Fruit fly (Drosophila melanogaster): ENCODE data around the gene CG11911.

The CG11911 gene

dm6 chr2L:309812-310431 is 11.1 kb downstream of the CG11911 start (continued):
- TF ChIP-seq Med (GFP tag): peak; percentile 46
- TF ChIP-seq Trl (optimal IDR thresholded peaks at IDR 0.05): peak; percentile 77 to 90
- TF ChIP-seq Trl (GFP tag; optimal IDR thresholded peaks at IDR 0.05): peak; percentile 9
- TF ChIP-seq Chrac-16 (GFP tag; optimal IDR thresholded peaks at IDR 0.05): no peak
- peak; percentile 61 for TF ChIP-seq abd-A (tag; optimal IDR thresholded peaks at IDR 0.05)
- no peak for TF ChIP-seq sr (GFP tag; IDR thresholded peaks at IDR 0.05)
- peak; percentile 57 for TF ChIP-seq CG13894 (tag; optimal IDR thresholded peaks at IDR 0.05)
- TF ChIP-seq otp (GFP tag; IDR thresholded peaks at IDR 0.05): peak; percentile 18; the same call in 1 of the 3 replicates
- TF ChIP-seq CG16779 (GFP tag; IDR thresholded peaks at IDR 0.05): 0 out of 2 replicates have a peak, but pooled peaks have one; percentile 22
- peak; percentile 5; the same call in 1 of the 2 replicates for TF ChIP-seq NFAT (GFP tag; IDR thresholded peaks at IDR 0.05)
- 0 out of 2 replicates have a peak, but pooled peaks have one; percentile 23 for TF ChIP-seq hbn (GFP tag; IDR thresholded peaks at IDR 0.05; ENCODE audit: partially characterized antibody)
- peak; percentile 64; the same call in 1 of the 4 replicates for TF ChIP-seq chinmo (GFP tag; IDR thresholded peaks at IDR 0.05; ENCODE audit: partially characterized antibody)
- TF ChIP-seq CG15514 (GFP tag; optimal IDR thresholded peaks at IDR 0.05): peak; percentile 22
- TF ChIP-seq YL-1 (GFP tag; optimal IDR thresholded peaks at IDR 0.05): no peak
- 0 out of 3 replicates have a peak, but pooled peaks have one; percentile 26 for TF ChIP-seq zen2 (GFP tag; IDR thresholded peaks at IDR 0.05; ENCODE audit: partially characterized antibody)
- peak; percentile 91 for TF ChIP-seq crol (GFP tag; IDR thresholded peaks at IDR 0.05)
- TF ChIP-seq sug (tag; optimal IDR thresholded peaks at IDR 0.05): peak; percentile 80
- TF ChIP-seq grn (GFP tag; optimal IDR thresholded peaks at IDR 0.05): no peak
- peak; percentile 28 for TF ChIP-seq CG10543 (GFP tag; optimal IDR thresholded peaks at IDR 0.05)
- peak; percentile 60; the same call in 2 of the 3 replicates for TF ChIP-seq CG34224 (GFP tag; IDR thresholded peaks at IDR 0.05; ENCODE audit: partially characterized antibody)
- peak; percentile 27; the same call in 1 of the 2 replicates for TF ChIP-seq Drgx (GFP tag; IDR thresholded peaks at IDR 0.05)
- no peak for TF ChIP-seq CG13624 (GFP tag; optimal IDR thresholded peaks at IDR 0.05)
- TF ChIP-seq insv (GFP tag; optimal IDR thresholded peaks at IDR 0.05): no peak
- peak; percentile 3 for TF ChIP-seq zfh2 (GFP tag; optimal IDR thresholded peaks at IDR 0.05)
- TF ChIP-seq gsb (GFP tag; IDR thresholded peaks at IDR 0.05): no peak

- TF ChIP-seq toy (GFP tag; IDR thresholded peaks at IDR 0.05): no peak
- TF ChIP-seq Rfx (GFP tag; IDR thresholded peaks at IDR 0.05): 0 out of 2 replicates have a peak, but pooled peaks have one; percentile 47
- no peak for TF ChIP-seq Nf-YA (GFP tag; IDR thresholded peaks at IDR 0.05)
- no peak for TF ChIP-seq CG30431 (GFP tag; optimal IDR thresholded peaks at IDR 0.05)
- peak; percentile 33 for TF ChIP-seq CG7839 (tag; optimal IDR thresholded peaks at IDR 0.05)
- no peak for TF ChIP-seq Opbp (GFP tag; IDR thresholded peaks at IDR 0.05; ENCODE audit: partially characterized antibody)
- TF ChIP-seq CG9932 (GFP tag; IDR thresholded peaks at IDR 0.05): peak; percentile 29; the same call in 1 of the 2 replicates
- TF ChIP-seq CG31224 (GFP tag; IDR thresholded peaks at IDR 0.05): no peak
- peak in 1 of 2 experiments; percentile 14 for TF ChIP-seq Hr51 (GFP tag; optimal IDR thresholded peaks at IDR 0.05)
- peak; percentile 13 for TF ChIP-seq gro (GFP tag; optimal IDR thresholded peaks at IDR 0.05)
- no peak for TF ChIP-seq repo (GFP tag; optimal IDR thresholded peaks at IDR 0.05)
- 0 out of 2 replicates have a peak, but pooled peaks have one; percentile 28 for TF ChIP-seq Xrp1 (GFP tag; IDR thresholded peaks at IDR 0.05)
- no peak for TF ChIP-seq CG6689 (GFP tag; IDR thresholded peaks at IDR 0.05)
- TF ChIP-seq dmrt99B (tag; optimal IDR thresholded peaks at IDR 0.05): peak; percentile 18
- TF ChIP-seq CG12236 (GFP tag; optimal IDR thresholded peaks at IDR 0.05): no peak
- peak; percentile 16 for TF ChIP-seq Dip3 (GFP tag; optimal IDR thresholded peaks at IDR 0.05)
- no peak for TF ChIP-seq br (optimal IDR thresholded peaks at IDR 0.05)
- TF ChIP-seq CG7556 (GFP tag; optimal IDR thresholded peaks at IDR 0.05): no peak
- TF ChIP-seq CG18764 (GFP tag; optimal IDR thresholded peaks at IDR 0.05): peak; percentile 9
- TF ChIP-seq D19A (tag; optimal IDR thresholded peaks at IDR 0.05): no peak
- no peak for TF ChIP-seq esg (GFP tag; conservative IDR thresholded peaks at IDR 0.05)
- TF ChIP-seq CG3847 (GFP tag; IDR thresholded peaks at IDR 0.05): no peak
- TF ChIP-seq CG1792 (GFP tag; optimal IDR thresholded peaks at IDR 0.05): no peak
- no peak for TF ChIP-seq nau (GFP tag; optimal IDR thresholded peaks at IDR 0.05)
- no peak for TF ChIP-seq sr (GFP tag; IDR thresholded peaks at IDR 0.05)
- no peak for TF ChIP-seq eyg (GFP tag; optimal IDR thresholded peaks at IDR 0.05)
- no peak for TF ChIP-seq scrt (GFP tag; optimal IDR thresholded peaks at IDR 0.05)
Observed at dm6 chr2L:309177-309576, 11.9 kb downstream of the CG11911 start.
